Worm (Caenorhabditis elegans): ENCODE results near the gene piit-1.

ce11 chrV:11589433-11589832 lies 20.5 kb downstream of the piit-1 start, which contains the start of gene srx-82:
- no peak for TF ChIP-seq lin-39 (tag; optimal IDR thresholded peaks at IDR 0.05)
- TF ChIP-seq nhr-85 (tag) = no peak
- TF ChIP-seq sup-37 (GFP tag; optimal IDR thresholded peaks at IDR 0.05) = no peak
- no peak for TF ChIP-seq nhr-90 (tag; optimal IDR thresholded peaks at IDR 0.05; ENCODE audit: poor library complexity)
- no peak for TF ChIP-seq blmp-1 (tag; optimal IDR thresholded peaks at IDR 0.05)
- TF ChIP-seq pqm-1 (tag; optimal IDR thresholded peaks at IDR 0.05) = no peak
- TF ChIP-seq mdl-1 (tag; optimal IDR thresholded peaks at IDR 0.05) = no peak
- TF ChIP-seq ama-1 (optimal IDR thresholded peaks at IDR 0.05) = no peak
- TF ChIP-seq fkh-10 (GFP tag; optimal IDR thresholded peaks at IDR 0.05) = no peak
- no peak for TF ChIP-seq aly-2 (tag; optimal IDR thresholded peaks at IDR 0.05)
- TF ChIP-seq dpl-1 (GFP tag; optimal IDR thresholded peaks at IDR 0.05) = no peak
- no peak for TF ChIP-seq nhr-237 (tag; optimal IDR thresholded peaks at IDR 0.05)
- TF ChIP-seq ztf-11 (tag; optimal IDR thresholded peaks at IDR 0.05) = no peak
- TF ChIP-seq tlp-1 (tag; optimal IDR thresholded peaks at IDR 0.05) = no peak
